Fruit fly (Drosophila melanogaster): ENCODE data around the gene CG42367.

dm6 chr2L:9947265-9947664 is 16.9 kb downstream of the CG42367 start, which contains the start of gene CG5853:
- TF ChIP-seq GATAe (GFP tag; conservative IDR thresholded peaks at IDR 0.05) = no peak; the same call in 1 of the 2 replicates
- TF ChIP-seq Asciz (GFP tag; optimal IDR thresholded peaks at IDR 0.05) = no peak
- no peak for TF ChIP-seq CG2875 (GFP tag; optimal IDR thresholded peaks at IDR 0.05)
- no peak for TF ChIP-seq CG10209 (GFP tag; optimal IDR thresholded peaks at IDR 0.05)
- no peak for TF ChIP-seq Six4 (GFP tag; optimal IDR thresholded peaks at IDR 0.05)
- no peak for TF ChIP-seq dimm (GFP tag; IDR thresholded peaks at IDR 0.05)
- no peak for TF ChIP-seq Camta (GFP tag; optimal IDR thresholded peaks at IDR 0.05)
- no peak for TF ChIP-seq CG17361 (GFP tag; IDR thresholded peaks at IDR 0.05)
- TF ChIP-seq corto (GFP tag; optimal IDR thresholded peaks at IDR 0.05) = no peak
- TF ChIP-seq CG31441 (GFP tag; IDR thresholded peaks at IDR 0.05) = no peak
- TF ChIP-seq CG15011 (GFP tag; optimal IDR thresholded peaks at IDR 0.05) = no peak
- TF ChIP-seq ranshi (GFP tag; IDR thresholded peaks at IDR 0.05) = no peak
- no peak for TF ChIP-seq gsb (GFP tag; IDR thresholded peaks at IDR 0.05)
- TF ChIP-seq twi (tag; optimal IDR thresholded peaks at IDR 0.05) = no peak

Data from whole organism, embryonic.